Fruit fly (Drosophila melanogaster) whole organism, pupa: ENCODE results near the gene piwi.

Experiments
- CG10348 ChIP-seq: fragments of 200-800 bp; sonication (Bioruptor generic); IDR thresholded peaks from 2 replicates; pipeline ENCODE4 v1.3.6; 2022; ENCODE audit warnings: missing biosample characterization, missing genetic modification characterization
- CG15710 ChIP-seq: fragments of 200-800 bp; sonication (Bioruptor generic); optimal IDR thresholded peaks from 2 replicates; lab custom pipeline; 2018; ENCODE audit warnings: missing biosample characterization, mild to moderate bottlenecking, missing genetic modification characterization, moderate library complexity
- CG8159 ChIP-seq: fragments of 200-800 bp; sonication (Bioruptor generic); optimal IDR thresholded peaks from 3 replicates; lab custom pipeline; 2018; ENCODE audit warnings: missing biosample characterization, mild to moderate bottlenecking, missing genetic modification characterization, moderate library complexity
- CG9948 ChIP-seq: fragments of 200-800 bp; sonication (Bioruptor generic); optimal IDR thresholded peaks from 2 replicates; lab custom pipeline; 2018; ENCODE audit warnings: missing biosample characterization, mild to moderate bottlenecking, missing genetic modification characterization, moderate library complexity
- EcR ChIP-seq: fragments of 200-800 bp; sonication (Bioruptor generic); optimal IDR thresholded peaks from 3 replicates; lab custom pipeline; 2019; ENCODE audit warnings: missing biosample characterization, missing genetic modification characterization, mild to moderate bottlenecking, moderate library complexity, missing genetic modification reagents
- Ets98B ChIP-seq: fragments of 200-800 bp; sonication (Bioruptor generic); IDR thresholded peaks from 2 replicates; pipeline ENCODE4 v1.3.6; 2022; ENCODE audit warnings: missing biosample characterization, missing genetic modification characterization
- Pif1A ChIP-seq: fragments of 200-800 bp; sonication (Bioruptor generic); optimal IDR thresholded peaks from 3 replicates; lab custom pipeline; 2016; ENCODE audit warnings: missing biosample characterization, missing genetic modification characterization
- Snoo ChIP-seq: fragments of 200-800 bp; sonication (Bioruptor generic); optimal IDR thresholded peaks from 3 replicates; lab custom pipeline; 2017; ENCODE audit warnings: missing biosample characterization, mild to moderate bottlenecking, missing genetic modification characterization, inconsistent platforms
- rn ChIP-seq: fragments of 200-800 bp; sonication (Bioruptor generic); IDR thresholded peaks from 2 replicates; pipeline ENCODE4 v1.3.6; 2022; ENCODE audit warnings: missing biosample characterization, missing genetic modification characterization

DNA sequence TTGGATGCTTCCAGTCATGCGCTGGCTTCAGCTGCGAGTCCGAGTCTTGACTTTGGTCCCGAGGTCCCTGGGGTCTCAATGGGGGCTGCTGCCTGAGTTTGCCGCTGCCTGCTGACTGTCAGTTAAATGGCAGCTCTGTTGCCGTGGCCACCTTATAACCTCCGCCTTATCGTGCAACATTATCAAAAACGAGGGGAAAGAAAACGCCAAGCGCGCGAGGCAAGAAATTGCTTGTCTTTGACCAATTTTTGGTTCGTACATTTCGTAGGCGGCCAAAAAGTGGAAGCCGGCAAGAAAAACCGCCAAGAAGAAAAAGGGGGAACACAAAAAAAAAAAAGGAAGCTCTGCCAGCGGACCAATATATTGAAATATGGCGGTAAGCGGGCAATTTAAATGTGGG is 36.7 kb upstream of the piwi start:
- TF ChIP-seq Pif1A (no peak), EcR (no peak), rn (no peak), Snoo (no peak), CG10348 (GFP tag; lab: Robert Waterston, UW) (no peak), CG9948 (tag; lab: Kevin White, UChicago) (no peak), CG15710 (no peak), Ets98B (no peak), CG8159 (no peak)
